Worm (Caenorhabditis elegans): ENCODE results near the gene col-86.

DNA sequence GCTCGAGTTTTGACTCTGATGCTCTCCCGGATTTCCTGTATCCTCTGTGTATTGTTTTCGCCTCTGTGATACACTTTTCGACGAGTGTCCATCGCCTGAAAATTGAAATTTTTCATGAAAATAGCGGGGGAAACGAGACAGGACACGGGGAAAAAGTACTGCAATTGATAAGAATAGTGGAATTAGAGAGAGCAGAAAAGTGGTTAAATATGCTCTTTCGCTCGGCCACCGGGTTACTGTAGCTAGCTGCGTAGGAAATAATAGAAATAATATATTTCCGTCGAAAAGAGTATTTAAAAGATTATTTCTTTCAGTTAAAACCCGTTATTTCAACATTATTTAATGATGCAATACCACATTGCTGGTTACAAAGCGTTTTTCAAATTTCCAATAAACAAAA, 18.6 kb upstream of the col-86 start, which contains the start of gene rict-1:
- TF ChIP-seq nhr-84 (tag; optimal IDR thresholded peaks at IDR 0.05): no peak
- TF ChIP-seq dsc-1 (tag; optimal IDR thresholded peaks at IDR 0.05): no peak
- TF ChIP-seq C16A3.4 (tag; optimal IDR thresholded peaks at IDR 0.05): no peak
- TF ChIP-seq pqm-1 (tag; optimal IDR thresholded peaks at IDR 0.05): no peak
- no peak for TF ChIP-seq lin-15B (tag; optimal IDR thresholded peaks at IDR 0.05)
- no peak for TF ChIP-seq lin-39 (tag; optimal IDR thresholded peaks at IDR 0.05)
- no peak for TF ChIP-seq aha-1 (tag; optimal IDR thresholded peaks at IDR 0.05)
